Fruit fly (Drosophila melanogaster) whole organism, embryonic: Measurements from ENCODE around the gene Cyt-b5-r.

Experiments
- BtbVII ChIP-seq: fragments of 200-800 bp; sonication (Bioruptor generic); optimal IDR thresholded peaks from 3 replicates; lab custom pipeline; 2017; ENCODE audit warnings: missing biosample characterization, mild to moderate bottlenecking, missing genetic modification characterization
- CG15601 ChIP-seq: fragments of 200-800 bp; sonication (Bioruptor generic); optimal IDR thresholded peaks from 3 replicates; lab custom pipeline; 2019; ENCODE audit warnings: missing biosample characterization, mild to moderate bottlenecking, missing genetic modification characterization, moderate library complexity
- CG1647 ChIP-seq: fragments of 200-800 bp; sonication (Bioruptor generic); optimal IDR thresholded peaks from 3 replicates; lab custom pipeline; 2016; ENCODE audit warnings: missing biosample characterization, missing genetic modification characterization
- CG16779 ChIP-seq: fragments of 200-800 bp; sonication (Bioruptor generic); IDR thresholded peaks from 2 replicates; pipeline ENCODE4 v1.3.6; 2022; ENCODE audit warnings: missing biosample characterization, missing genetic modification characterization
- CG18011 ChIP-seq: fragments of 200-800 bp; sonication (Bioruptor generic); optimal IDR thresholded peaks from 2 replicates; lab custom pipeline; 2017; ENCODE audit warnings: missing biosample characterization, missing genetic modification characterization, mild to moderate bottlenecking, moderate library complexity, missing genotype
- CG18476 ChIP-seq: fragments of 200-800 bp; sonication (Bioruptor generic); optimal IDR thresholded peaks from 2 replicates; lab custom pipeline; 2016; ENCODE audit warnings: missing biosample characterization, mild to moderate bottlenecking, missing genetic modification characterization
- CG2202 ChIP-seq: fragments of 200-800 bp; sonication (Bioruptor generic); optimal IDR thresholded peaks from 2 replicates; lab custom pipeline; 2018; ENCODE audit warnings: missing biosample characterization, mild to moderate bottlenecking, missing genetic modification characterization
- CG2678 ChIP-seq: fragments of 200-800 bp; sonication (Bioruptor generic); optimal IDR thresholded peaks from 3 replicates; lab custom pipeline; 2019; ENCODE audit warnings: missing biosample characterization, mild to moderate bottlenecking, missing genetic modification characterization, moderate library complexity
- CG31224 ChIP-seq: fragments of 200-800 bp; sonication (Bioruptor generic); IDR thresholded peaks from 2 replicates; pipeline ENCODE4 v1.3.6; 2022; ENCODE audit warnings: missing biosample characterization, missing genetic modification characterization
- CG31388 ChIP-seq: fragments of 200-800 bp; sonication (Bioruptor generic); optimal IDR thresholded peaks from 2 replicates; lab custom pipeline; 2016; ENCODE audit warnings: missing biosample characterization, missing genetic modification characterization
- CG33213 ChIP-seq: fragments of 200-800 bp; sonication (Bioruptor generic); optimal IDR thresholded peaks from 3 replicates; lab custom pipeline; 2016; ENCODE audit warnings: missing biosample characterization, missing genetic modification characterization
- CG4360 ChIP-seq: fragments of 200-800 bp; sonication (Bioruptor generic); IDR thresholded peaks from 2 replicates; pipeline ENCODE4 v1.3.6; 2022; ENCODE audit warnings: missing biosample characterization, missing genetic modification characterization
- CG4820 ChIP-seq: fragments of 200-800 bp; sonication (Bioruptor generic); optimal IDR thresholded peaks from 3 replicates; lab custom pipeline; 2016; ENCODE audit warnings: missing biosample characterization, missing genetic modification characterization
- CG7357 ChIP-seq: fragments of 200-800 bp; sonication (Bioruptor generic); IDR thresholded peaks from 3 replicates; pipeline ENCODE4 v1.3.6; 2022; ENCODE audit warnings: missing biosample characterization, missing genetic modification characterization
- CG7963 ChIP-seq: fragments of 200-800 bp; sonication (Bioruptor generic); IDR thresholded peaks from 3 replicates; pipeline ENCODE4 v1.3.6; 2022; ENCODE audit warnings: missing biosample characterization, missing genetic modification characterization; ENCODE audit not compliant: partially characterized antibody
- Dp ChIP-seq: fragments of 200-800 bp; sonication (Bioruptor generic); optimal IDR thresholded peaks from 2 replicates; lab custom pipeline; 2018; ENCODE audit warnings: missing biosample characterization, mild to moderate bottlenecking, missing genetic modification characterization, moderate library complexity
- Fer1 ChIP-seq: fragments of 200-800 bp; sonication (Bioruptor generic); optimal IDR thresholded peaks from 2 replicates; lab custom pipeline; 2017; ENCODE audit warnings: missing biosample characterization, mild to moderate bottlenecking, missing genetic modification characterization
- GATAe ChIP-seq: fragments of 200-800 bp; sonication (Bioruptor generic); conservative IDR thresholded peaks from 2 replicates; pipeline ENCODE4 v1.3.6; 2022; ENCODE audit warnings: missing biosample characterization, missing genetic modification characterization
- H2.0 ChIP-seq: fragments of 200-800 bp; sonication (Bioruptor generic); IDR thresholded peaks from 2 replicates; pipeline ENCODE4 v1.3.6; 2022; ENCODE audit warnings: missing biosample characterization, missing genetic modification characterization
- Hmx ChIP-seq: fragments of 200-800 bp; sonication (Bioruptor generic); optimal IDR thresholded peaks from 2 replicates; lab custom pipeline; 2016; ENCODE audit warnings: missing biosample characterization, missing genetic modification characterization
- Hr78 ChIP-seq, 2 experiments: fragments of 200-800 bp in 1 of 2; fragments of >200 bp in 1 of 2; sonication (Bioruptor generic) in 1 of 2; optimal IDR thresholded peaks; 2 replicates each; lab custom pipeline; 2017 to 2019; ENCODE audit warnings: missing biosample characterization in 2 of 2, missing genetic modification characterization in 2 of 2, mild to moderate bottlenecking in 1 of 2, moderate library complexity in 1 of 2
- Mrtf ChIP-seq: fragments of 200-800 bp; sonication (Bioruptor generic); IDR thresholded peaks from 3 replicates; pipeline ENCODE4 v1.3.6; 2022; ENCODE audit warnings: missing biosample characterization, missing genetic modification characterization
- NK7.1 ChIP-seq: fragments of 200-800 bp; sonication (Bioruptor generic); optimal IDR thresholded peaks from 3 replicates; lab custom pipeline; 2016; ENCODE audit warnings: missing biosample characterization, missing genetic modification characterization
- Ptx1 ChIP-seq: fragments of 200-800 bp; sonication (Bioruptor generic); IDR thresholded peaks from 2 replicates; pipeline ENCODE4 v1.3.6; 2022; ENCODE audit warnings: missing biosample characterization, missing genetic modification characterization
- Spps ChIP-seq: fragments of 200-800 bp; sonication (Bioruptor generic); optimal IDR thresholded peaks from 2 replicates; lab custom pipeline; 2018; ENCODE audit warnings: missing biosample characterization, mild to moderate bottlenecking, missing genetic modification characterization
- Sry-δ ChIP-seq: fragments of 200-800 bp; sonication (Bioruptor generic); optimal IDR thresholded peaks from 2 replicates; lab custom pipeline; 2016; ENCODE audit warnings: missing biosample characterization, missing genetic modification characterization
- ab ChIP-seq: fragments of 200-800 bp; sonication (Bioruptor generic); optimal IDR thresholded peaks from 2 replicates; lab custom pipeline; 2016; ENCODE audit warnings: missing biosample characterization, missing genetic modification characterization
- ap ChIP-seq: fragments of 200-800 bp; sonication (Bioruptor generic); IDR thresholded peaks from 2 replicates; pipeline ENCODE4 v1.3.6; 2022; ENCODE audit warnings: missing biosample characterization, missing genetic modification characterization
- chm ChIP-seq: fragments of 200-800 bp; sonication (Bioruptor generic); IDR thresholded peaks from 2 replicates; pipeline ENCODE4 v1.3.6; 2022; ENCODE audit warnings: missing biosample characterization, missing genetic modification characterization
- fru ChIP-seq: fragments of >200 bp; optimal IDR thresholded peaks from 2 replicates; lab custom pipeline; 2017
- gce ChIP-seq: fragments of 200-800 bp; sonication (Bioruptor generic); IDR thresholded peaks from 3 replicates; pipeline ENCODE4 v1.3.6; 2022; ENCODE audit warnings: missing biosample characterization, missing genetic modification characterization
- gcm2 ChIP-seq: fragments of 200-800 bp; sonication (Bioruptor generic); optimal IDR thresholded peaks from 2 replicates; lab custom pipeline; 2016; ENCODE audit warnings: missing biosample characterization, missing genetic modification characterization
- grn ChIP-seq: fragments of 200-800 bp; sonication (Bioruptor generic); optimal IDR thresholded peaks from 3 replicates; lab custom pipeline; 2017; ENCODE audit warnings: missing biosample characterization, missing genetic modification characterization
- gsb ChIP-seq: fragments of 200-800 bp; sonication (Bioruptor generic); IDR thresholded peaks from 2 replicates; pipeline ENCODE4 v1.3.6; 2022; ENCODE audit warnings: missing biosample characterization, missing genetic modification characterization
- ham ChIP-seq: fragments of 200-800 bp; sonication (Bioruptor generic); IDR thresholded peaks from 2 replicates; pipeline ENCODE4 v1.3.6; 2022; ENCODE audit warnings: missing biosample characterization, missing genetic modification characterization
- her ChIP-seq: fragments of 200-800 bp; sonication (Bioruptor generic); optimal IDR thresholded peaks from 2 replicates; lab custom pipeline; 2016; ENCODE audit warnings: missing biosample characterization, missing genetic modification characterization
- kni ChIP-seq: fragments of 200-800 bp; sonication (Bioruptor generic); optimal IDR thresholded peaks from 3 replicates; lab custom pipeline; 2017; ENCODE audit warnings: mild to moderate bottlenecking, missing biosample characterization, missing genetic modification reagents, missing genetic modification characterization
- luna ChIP-seq: fragments of 200-800 bp; sonication (Bioruptor generic); optimal IDR thresholded peaks from 2 replicates; lab custom pipeline; 2016; ENCODE audit warnings: missing biosample characterization, missing genetic modification characterization
- nerfin-2 ChIP-seq: fragments of 200-800 bp; sonication (Bioruptor generic); IDR thresholded peaks from 2 replicates; pipeline ENCODE4 v1.3.6; 2022; ENCODE audit warnings: missing biosample characterization, missing genetic modification characterization; ENCODE audit not compliant: partially characterized antibody
- pfk ChIP-seq: fragments of 200-800 bp; sonication (Bioruptor generic); optimal IDR thresholded peaks from 2 replicates; lab custom pipeline; 2018; ENCODE audit warnings: missing biosample characterization, mild to moderate bottlenecking, missing genetic modification characterization, moderate library complexity
- ro ChIP-seq: fragments of 200-800 bp; sonication (Bioruptor generic); IDR thresholded peaks from 2 replicates; pipeline ENCODE4 v1.3.6; 2022; ENCODE audit warnings: missing biosample characterization, missing genetic modification characterization
- schlank ChIP-seq: fragments of 200-800 bp; sonication (Bioruptor generic); optimal IDR thresholded peaks from 2 replicates; lab custom pipeline; 2018; ENCODE audit warnings: missing biosample characterization, mild to moderate bottlenecking, missing genetic modification characterization
- so ChIP-seq: fragments of 200-800 bp; sonication (Bioruptor generic); IDR thresholded peaks from 3 replicates; pipeline ENCODE4 v1.3.6; 2022; ENCODE audit warnings: missing biosample characterization, missing genetic modification characterization
- sob ChIP-seq: fragments of 200-800 bp; sonication (Bioruptor generic); IDR thresholded peaks from 2 replicates; pipeline ENCODE4 v1.3.6; 2022; ENCODE audit warnings: missing biosample characterization, missing genetic modification characterization
- stc ChIP-seq: fragments of 200-800 bp; sonication (Bioruptor generic); IDR thresholded peaks from 2 replicates; pipeline ENCODE4 v1.3.6; 2022; ENCODE audit warnings: missing biosample characterization, missing genetic modification characterization
- tna ChIP-seq: fragments of 200-800 bp; sonication (Bioruptor generic); IDR thresholded peaks from 2 replicates; pipeline ENCODE4 v1.3.6; 2022; ENCODE audit warnings: missing biosample characterization, missing genetic modification characterization; ENCODE audit not compliant: partially characterized antibody
- trem ChIP-seq: fragments of 200-800 bp; optimal IDR thresholded peaks from 3 replicates; lab custom pipeline; 2019; ENCODE audit warnings: missing biosample characterization, mild to moderate bottlenecking, missing genetic modification characterization, moderate library complexity
- unpg ChIP-seq: fragments of 200-800 bp; sonication (Bioruptor generic); optimal IDR thresholded peaks from 3 replicates; lab custom pipeline; 2018; ENCODE audit warnings: missing biosample characterization, mild to moderate bottlenecking, missing genetic modification characterization, moderate library complexity
- zen ChIP-seq: fragments of 200-800 bp; sonication (Bioruptor generic); optimal IDR thresholded peaks from 3 replicates; lab custom pipeline; 2018; ENCODE audit warnings: missing biosample characterization, mild to moderate bottlenecking, missing genetic modification characterization, moderate library complexity
- zfh1 ChIP-seq: fragments of 200-800 bp; sonication (Bioruptor generic); IDR thresholded peaks from 3 replicates; pipeline ENCODE4 v1.3.6; 2022; ENCODE audit warnings: missing biosample characterization, missing genetic modification characterization

The Cyt-b5-r gene

dm6 chr2L:16815989-16816749 lies 25.6 kb upstream of the Cyt-b5-r start, which contains the start of gene mdy (continued):
- TF ChIP-seq zen (tag; lab: Kevin White, UChicago): peak; percentile 58
- no peak for TF ChIP-seq CG2678 (tag; lab: Kevin White, UChicago)
- peak; percentile 29 for TF ChIP-seq CG33213
- peak; percentile 29; the same call in 1 of the 3 replicates for TF ChIP-seq gce (GFP tag; lab: Robert Waterston, UW)
- no peak for TF ChIP-seq ham (GFP tag; lab: Robert Waterston, UW)
- TF ChIP-seq GATAe (GFP tag; lab: Robert Waterston, UW): no peak
- no peak for TF ChIP-seq luna (GFP tag; lab: Kevin White, UChicago)
- TF ChIP-seq fru: no peak
- no peak for TF ChIP-seq Hr78 (GFP tag; optimal IDR thresholded peaks at IDR 0.05; lab: Kevin White, UChicago)
- TF ChIP-seq NK7.1 (GFP tag; lab: Kevin White, UChicago): no peak
- TF ChIP-seq CG18476 (GFP tag; lab: Kevin White, UChicago): peak; percentile 71
- TF ChIP-seq CG15601 (tag; lab: Kevin White, UChicago): peak; percentile 44
- TF ChIP-seq gsb (GFP tag; lab: Robert Waterston, UW): peak; percentile 35; the same call in 1 of the 2 replicates
- TF ChIP-seq pfk: no peak
- TF ChIP-seq gcm2 (GFP tag; lab: Kevin White, UChicago): peak; percentile 23
- TF ChIP-seq schlank (tag; lab: Kevin White, UChicago): no peak
- 0 out of 3 replicates have a peak, but pooled peaks have one; percentile 29 for TF ChIP-seq CG7963
- TF ChIP-seq Dp (GFP tag; lab: Kevin White, UChicago): peak; percentile 89
- peak; percentile 23 for TF ChIP-seq trem (tag; lab: Kevin White, UChicago)
- TF ChIP-seq grn (GFP tag; lab: Kevin White, UChicago): no peak
- 0 out of 2 replicates have a peak, but pooled peaks have one; percentile 5 for TF ChIP-seq stc (GFP tag; lab: Robert Waterston, UW)
- TF ChIP-seq Sry-δ (GFP tag; lab: Kevin White, UChicago): peak; percentile 63
- TF ChIP-seq zfh1 (GFP tag; lab: Robert Waterston, UW): peak; percentile 60; the same call in 2 of the 3 replicates
- TF ChIP-seq Mrtf (GFP tag; lab: Robert Waterston, UW): peak; percentile 47; the same call in 1 of the 3 replicates
- TF ChIP-seq so (GFP tag; lab: Robert Waterston, UW): no peak
- TF ChIP-seq CG7357: no peak
- TF ChIP-seq Ptx1 (GFP tag; lab: Robert Waterston, UW): peak; percentile 46
- TF ChIP-seq H2.0 (GFP tag; lab: Robert Waterston, UW): peak; percentile 62
- TF ChIP-seq chm: no peak; the same call in 1 of the 2 replicates
- no peak for TF ChIP-seq CG2202 (tag; lab: Kevin White, UChicago)
- TF ChIP-seq ab (GFP tag; lab: Kevin White, UChicago): peak; percentile 36
- TF ChIP-seq ro (GFP tag; lab: Robert Waterston, UW): no peak
- TF ChIP-seq Fer1 (GFP tag; lab: Kevin White, UChicago): no peak
- no peak for TF ChIP-seq Spps
- peak; percentile 50 for TF ChIP-seq unpg
- TF ChIP-seq her: peak; percentile 39
- peak; percentile 33 for TF ChIP-seq CG4360 (GFP tag; lab: Robert Waterston, UW)
- peak; percentile 38; the same call in 1 of the 2 replicates for TF ChIP-seq CG31224 (GFP tag; lab: Robert Waterston, UW)
- TF ChIP-seq CG31388: no peak
- peak; percentile 52 for TF ChIP-seq CG18011 (GFP tag; lab: Kevin White, UChicago)
- peak; percentile 23; the same call in 1 of the 2 replicates for TF ChIP-seq sob (GFP tag; lab: Robert Waterston, UW)
- TF ChIP-seq BtbVII (GFP tag; lab: Kevin White, UChicago): no peak
- peak; percentile 43 for TF ChIP-seq CG1647
- TF ChIP-seq nerfin-2 (GFP tag; lab: Robert Waterston, UW): peak; percentile 44; the same call in 1 of the 2 replicates
- no peak for TF ChIP-seq tna (GFP tag; lab: Robert Waterston, UW)
- TF ChIP-seq kni (GFP tag; lab: Kevin White, UChicago): peak; percentile 8
- TF ChIP-seq CG16779 (GFP tag; lab: Robert Waterston, UW): peak; percentile 22; the same call in 1 of the 2 replicates
- no peak for TF ChIP-seq Hmx
- TF ChIP-seq ap (GFP tag; lab: Robert Waterston, UW): 0 out of 2 replicates have a peak, but pooled peaks have one; percentile 27
- peak; percentile 43 for TF ChIP-seq CG4820 (GFP tag; lab: Kevin White, UChicago)
